Worm (Caenorhabditis elegans): ENCODE results near the gene Y57G11C.51.

Y57G11C.51 gene

DNA sequence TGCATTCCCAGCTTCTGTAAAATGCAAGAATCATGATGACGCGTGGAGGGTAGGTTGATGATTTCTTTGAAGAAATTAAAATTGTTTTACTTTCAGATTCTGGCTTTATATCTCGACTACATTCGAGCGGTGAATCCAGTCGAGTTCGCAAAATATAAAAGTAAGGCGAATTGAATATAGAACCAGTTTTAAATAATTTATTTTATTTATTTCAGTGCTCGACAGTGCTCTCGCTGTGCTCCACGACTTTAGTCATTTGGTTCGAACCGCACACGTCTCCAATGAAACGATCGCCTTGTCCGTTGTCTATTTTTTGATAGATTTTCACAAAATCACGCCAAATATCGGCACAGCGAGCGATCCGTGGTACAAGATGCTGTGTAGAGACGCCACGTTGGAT lies 7.9 kb upstream of the Y57G11C.51 start, which contains the start of gene Y57G11C.1130:
TSS of gene Y57G11C.1130 (plus strand) at position 301 of the 400 bp plus-strand sequence.
- TF ChIP-seq hnd-1 (tag; optimal IDR thresholded peaks at IDR 0.05) (no peak), scrt-1 (GFP tag; IDR thresholded peaks at IDR 0.05) (no peak), ets-7 (tag; optimal IDR thresholded peaks at IDR 0.05) (no peak), ama-1 (optimal IDR thresholded peaks at IDR 0.05) (no peak), hmbx-1 (tag; optimal IDR thresholded peaks at IDR 0.05) (no peak), ceh-36 (tag; optimal IDR thresholded peaks at IDR 0.05) (no peak), sea-1 (GFP tag; conservative IDR thresholded peaks at IDR 0.05) (no peak), flt-1 (GFP tag; IDR thresholded peaks at IDR 0.05) (no peak), ceh-13 (GFP tag; optimal IDR thresholded peaks at IDR 0.05) (no peak), tbx-11 (GFP tag; IDR thresholded peaks at IDR 0.05) (no peak), aly-1 (tag; optimal IDR thresholded peaks at IDR 0.05) (no peak), pes-1 (GFP tag; IDR thresholded peaks at IDR 0.05) (no peak), B0310.2 (tag; optimal IDR thresholded peaks at IDR 0.05) (no peak), tra-4 (tag; optimal IDR thresholded peaks at IDR 0.05) (no peak), hmg-4 (GFP tag; optimal IDR thresholded peaks at IDR 0.05) (no peak), F13C5.2 (tag; optimal IDR thresholded peaks at IDR 0.05) (no peak), tbx-37 (GFP tag; conservative IDR thresholded peaks at IDR 0.05) (no peak)

DNA sequence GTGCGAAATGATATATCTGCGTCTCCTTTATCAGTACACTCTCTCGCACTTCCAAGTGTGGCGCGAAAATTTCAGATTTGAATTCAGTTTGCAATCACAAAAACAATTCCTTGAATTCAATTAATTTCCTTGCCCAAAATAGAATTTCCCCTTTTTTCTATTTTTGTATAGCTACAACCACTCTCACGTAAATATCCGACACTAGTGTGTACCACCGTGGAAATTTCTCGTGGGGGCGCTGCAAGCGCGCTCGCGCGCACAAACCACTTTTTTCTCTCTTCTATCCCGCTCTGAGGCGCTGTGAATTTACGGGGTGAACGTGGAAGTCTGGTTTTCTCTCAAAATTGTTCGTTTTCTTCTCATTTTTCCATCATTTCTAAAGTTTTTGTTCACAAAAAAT lies 7.2 kb upstream of the Y57G11C.51 start, which contains the start of gene Y57G11C.8:
TSS of gene Y57G11C.8 (plus strand) at position 301 of the 400 bp plus-strand sequence.
- TF ChIP-seq ceh-36 (tag; optimal IDR thresholded peaks at IDR 0.05) = no peak
- TF ChIP-seq tra-4 (tag; optimal IDR thresholded peaks at IDR 0.05) = no peak
- TF ChIP-seq tbx-37 (GFP tag; conservative IDR thresholded peaks at IDR 0.05) = no peak
- TF ChIP-seq ceh-13 (GFP tag; optimal IDR thresholded peaks at IDR 0.05) = no peak
- no peak for TF ChIP-seq aly-1 (tag; optimal IDR thresholded peaks at IDR 0.05)
- no peak for TF ChIP-seq ets-7 (tag; optimal IDR thresholded peaks at IDR 0.05)
- TF ChIP-seq flt-1 (GFP tag; IDR thresholded peaks at IDR 0.05) = no peak
- TF ChIP-seq scrt-1 (GFP tag; IDR thresholded peaks at IDR 0.05) = no peak
- no peak for TF ChIP-seq B0310.2 (tag; optimal IDR thresholded peaks at IDR 0.05)
- no peak for TF ChIP-seq sea-1 (GFP tag; conservative IDR thresholded peaks at IDR 0.05)
- no peak for TF ChIP-seq F13C5.2 (tag; optimal IDR thresholded peaks at IDR 0.05)
- no peak for TF ChIP-seq tbx-11 (GFP tag; IDR thresholded peaks at IDR 0.05)
- TF ChIP-seq hnd-1 (tag; optimal IDR thresholded peaks at IDR 0.05) = no peak
- no peak for TF ChIP-seq ama-1 (optimal IDR thresholded peaks at IDR 0.05)
- no peak for TF ChIP-seq hmbx-1 (tag; optimal IDR thresholded peaks at IDR 0.05)
- no peak for TF ChIP-seq hmg-4 (GFP tag; optimal IDR thresholded peaks at IDR 0.05)
- TF ChIP-seq pes-1 (GFP tag; IDR thresholded peaks at IDR 0.05) = no peak

DNA sequence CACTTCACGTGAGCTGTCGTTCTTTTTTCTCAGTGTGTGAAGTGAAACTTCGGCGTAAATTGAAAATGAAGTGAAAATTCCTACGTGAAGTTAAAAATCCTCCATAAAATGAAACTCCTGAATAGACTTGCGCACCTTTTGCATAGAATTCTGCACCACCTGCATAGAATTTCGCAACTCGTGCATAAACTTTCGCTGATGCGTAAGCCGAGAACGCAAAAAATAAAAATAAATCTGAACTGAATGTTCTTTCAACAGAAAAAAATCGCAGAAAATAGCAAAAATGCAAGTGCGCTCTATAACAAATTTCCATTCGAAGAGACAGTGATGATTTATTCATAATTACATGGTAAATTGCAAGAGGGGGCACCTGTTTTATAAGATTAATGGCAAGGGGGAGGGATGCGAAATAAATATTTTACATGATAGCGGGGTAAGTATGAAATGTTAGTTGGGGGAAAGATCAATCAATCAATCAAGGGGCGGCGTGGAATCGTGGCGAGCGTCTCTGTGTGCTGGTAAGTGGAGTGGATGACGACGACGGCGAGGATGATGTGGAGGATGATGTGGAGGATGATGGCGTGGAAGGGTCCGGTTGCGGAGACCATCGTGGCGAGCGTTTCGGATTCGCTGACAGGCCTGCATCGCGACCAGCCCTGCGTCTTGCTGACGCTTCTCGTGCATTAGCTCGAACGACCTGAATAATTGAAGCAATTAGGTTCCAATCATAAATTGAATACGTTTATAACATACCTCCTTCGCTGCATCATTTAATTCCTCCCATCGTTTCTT lies 878 bp downstream of the Y57G11C.51 start, which contains the start of gene Y57G11C.36:
TSS of gene Y57G11C.36 (minus strand) at position 502 of the 792 bp plus-strand sequence.
- TF ChIP-seq sea-1 (GFP tag; conservative IDR thresholded peaks at IDR 0.05) (no peak), F13C5.2 (tag; optimal IDR thresholded peaks at IDR 0.05) (no peak), hmg-4 (GFP tag; optimal IDR thresholded peaks at IDR 0.05) (no peak), hmbx-1 (tag; optimal IDR thresholded peaks at IDR 0.05) (no peak), flt-1 (GFP tag; IDR thresholded peaks at IDR 0.05) (no peak), aly-1 (tag; optimal IDR thresholded peaks at IDR 0.05) (no peak), tbx-37 (GFP tag; conservative IDR thresholded peaks at IDR 0.05) (no peak)

DNA sequence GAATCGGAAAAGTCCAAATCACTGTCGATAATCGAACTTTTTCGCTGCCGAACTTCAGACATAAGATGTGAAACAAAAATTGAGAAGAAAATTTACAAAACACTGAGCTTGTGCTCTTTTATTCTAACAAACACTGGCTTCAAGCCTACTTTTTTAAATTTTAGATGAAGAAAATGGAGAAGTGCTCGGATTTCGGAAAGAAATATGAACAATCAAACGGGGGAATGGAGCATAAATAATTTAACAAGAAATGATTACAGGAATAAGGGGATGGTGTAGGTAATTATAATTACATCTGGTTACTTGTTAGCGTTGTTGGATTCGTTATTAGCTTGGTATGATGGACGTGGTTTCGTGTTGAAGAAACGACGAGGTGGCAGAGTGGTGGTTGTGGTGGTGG lies 3.0 kb downstream of the Y57G11C.51 start, which contains the start of gene degl-1:
TSS of gene degl-1 (minus strand) at position 101 of the 400 bp plus-strand sequence.
- no peak for TF ChIP-seq tbx-11 (GFP tag; IDR thresholded peaks at IDR 0.05)
- no peak for TF ChIP-seq aly-1 (tag; optimal IDR thresholded peaks at IDR 0.05)
- no peak for TF ChIP-seq tbx-37 (GFP tag; conservative IDR thresholded peaks at IDR 0.05)
- TF ChIP-seq hmg-4 (GFP tag; optimal IDR thresholded peaks at IDR 0.05) = no peak
- TF ChIP-seq B0310.2 (tag; optimal IDR thresholded peaks at IDR 0.05) = no peak
- no peak for TF ChIP-seq ets-7 (tag; optimal IDR thresholded peaks at IDR 0.05)
- TF ChIP-seq pes-1 (GFP tag; IDR thresholded peaks at IDR 0.05) = no peak
- no peak for TF ChIP-seq hmbx-1 (tag; optimal IDR thresholded peaks at IDR 0.05)
- no peak for TF ChIP-seq ceh-36 (tag; optimal IDR thresholded peaks at IDR 0.05)
- no peak for TF ChIP-seq flt-1 (GFP tag; IDR thresholded peaks at IDR 0.05)
- TF ChIP-seq ama-1 (optimal IDR thresholded peaks at IDR 0.05) = no peak
- no peak for TF ChIP-seq sea-1 (GFP tag; conservative IDR thresholded peaks at IDR 0.05)
- TF ChIP-seq F13C5.2 (tag; optimal IDR thresholded peaks at IDR 0.05) = no peak
- TF ChIP-seq scrt-1 (GFP tag; IDR thresholded peaks at IDR 0.05) = no peak

DNA sequence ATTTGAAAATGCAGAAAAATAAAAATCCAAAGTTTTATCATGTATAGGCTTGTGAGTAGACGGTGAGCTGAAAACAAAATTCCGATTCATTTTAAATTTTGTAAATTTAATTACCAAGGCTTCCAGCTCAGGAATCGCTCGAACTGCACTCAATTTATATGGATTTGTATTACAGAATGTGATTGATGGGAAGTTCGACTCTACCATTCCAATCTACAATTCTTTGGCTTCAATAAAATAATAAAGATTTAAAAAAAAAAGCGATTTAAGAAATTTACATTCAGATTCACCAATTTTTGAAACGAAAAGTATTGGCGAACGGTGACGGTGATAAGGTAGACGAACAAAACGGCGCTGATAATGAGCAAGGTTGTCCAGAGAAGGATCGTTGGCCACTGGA lies 3.7 kb downstream of the Y57G11C.51 start:
- no peak for TF ChIP-seq B0310.2 (tag; optimal IDR thresholded peaks at IDR 0.05)
- no peak for TF ChIP-seq tbx-11 (GFP tag; IDR thresholded peaks at IDR 0.05)
- TF ChIP-seq ceh-13 (GFP tag; optimal IDR thresholded peaks at IDR 0.05) = no peak
- TF ChIP-seq ets-7 (tag; optimal IDR thresholded peaks at IDR 0.05) = no peak
- TF ChIP-seq flt-1 (GFP tag; IDR thresholded peaks at IDR 0.05) = no peak
- TF ChIP-seq sea-1 (GFP tag; conservative IDR thresholded peaks at IDR 0.05) = no peak
- no peak for TF ChIP-seq aly-1 (tag; optimal IDR thresholded peaks at IDR 0.05)
- TF ChIP-seq hmg-4 (GFP tag; optimal IDR thresholded peaks at IDR 0.05) = no peak
- TF ChIP-seq scrt-1 (GFP tag; IDR thresholded peaks at IDR 0.05) = no peak
- no peak for TF ChIP-seq hnd-1 (tag; optimal IDR thresholded peaks at IDR 0.05)

DNA sequence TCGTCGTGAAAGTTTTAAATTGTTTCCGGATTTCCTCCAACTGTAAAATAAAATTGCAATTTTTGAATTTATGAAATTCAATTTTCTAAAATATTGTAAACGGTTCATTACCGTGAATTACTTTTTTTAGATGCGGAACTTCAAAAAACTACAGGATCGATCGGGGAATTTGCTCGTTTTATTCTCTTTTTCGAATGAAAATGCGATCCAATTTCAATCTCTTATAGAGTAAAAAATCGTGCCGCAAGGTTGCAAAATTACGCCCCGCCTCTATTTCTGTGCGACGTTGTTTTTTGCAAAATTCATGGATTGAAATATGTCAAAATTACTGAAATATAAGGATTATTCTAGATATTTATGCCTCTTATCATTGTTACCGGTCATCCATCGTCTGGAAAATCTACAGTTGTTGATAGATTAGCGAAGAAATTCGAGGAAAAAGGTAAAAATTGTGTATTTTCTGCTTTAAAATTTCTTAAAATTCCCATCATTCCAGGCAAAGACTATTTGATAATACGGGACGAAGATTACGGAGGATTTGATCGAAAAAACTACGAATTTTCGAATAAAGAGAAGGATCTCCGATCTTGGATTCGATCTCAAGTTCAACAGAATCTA lies 5.0 kb downstream of the Y57G11C.51 start, which contains the start of gene Y57G11C.43:
TSS of gene Y57G11C.43 (plus strand) at position 224 of the 618 bp plus-strand sequence.
- TF ChIP-seq ceh-36 (tag; optimal IDR thresholded peaks at IDR 0.05) = no peak
- TF ChIP-seq B0310.2 (tag; optimal IDR thresholded peaks at IDR 0.05) = no peak
- TF ChIP-seq sea-1 (GFP tag; conservative IDR thresholded peaks at IDR 0.05) = no peak
- no peak for TF ChIP-seq aly-1 (tag; optimal IDR thresholded peaks at IDR 0.05)
- no peak for TF ChIP-seq ceh-13 (GFP tag; optimal IDR thresholded peaks at IDR 0.05)
- no peak for TF ChIP-seq tbx-37 (GFP tag; conservative IDR thresholded peaks at IDR 0.05)
- TF ChIP-seq hmbx-1 (tag; optimal IDR thresholded peaks at IDR 0.05) = no peak
- no peak for TF ChIP-seq F13C5.2 (tag; optimal IDR thresholded peaks at IDR 0.05)
- no peak for TF ChIP-seq ets-7 (tag; optimal IDR thresholded peaks at IDR 0.05)
- TF ChIP-seq hnd-1 (tag; optimal IDR thresholded peaks at IDR 0.05) = no peak
- TF ChIP-seq hmg-4 (GFP tag; optimal IDR thresholded peaks at IDR 0.05) = no peak
- no peak for TF ChIP-seq pes-1 (GFP tag; IDR thresholded peaks at IDR 0.05)
- TF ChIP-seq tra-4 (tag; optimal IDR thresholded peaks at IDR 0.05) = no peak
- TF ChIP-seq flt-1 (GFP tag; IDR thresholded peaks at IDR 0.05) = no peak
- no peak for TF ChIP-seq tbx-11 (GFP tag; IDR thresholded peaks at IDR 0.05)
- no peak for TF ChIP-seq ama-1 (optimal IDR thresholded peaks at IDR 0.05)
- no peak for TF ChIP-seq scrt-1 (GFP tag; IDR thresholded peaks at IDR 0.05)

Measured in whole organism, early embryonic.